Worm (Caenorhabditis elegans): ENCODE measurements around the gene T22B7.4.

The T22B7.4 gene

DNA sequence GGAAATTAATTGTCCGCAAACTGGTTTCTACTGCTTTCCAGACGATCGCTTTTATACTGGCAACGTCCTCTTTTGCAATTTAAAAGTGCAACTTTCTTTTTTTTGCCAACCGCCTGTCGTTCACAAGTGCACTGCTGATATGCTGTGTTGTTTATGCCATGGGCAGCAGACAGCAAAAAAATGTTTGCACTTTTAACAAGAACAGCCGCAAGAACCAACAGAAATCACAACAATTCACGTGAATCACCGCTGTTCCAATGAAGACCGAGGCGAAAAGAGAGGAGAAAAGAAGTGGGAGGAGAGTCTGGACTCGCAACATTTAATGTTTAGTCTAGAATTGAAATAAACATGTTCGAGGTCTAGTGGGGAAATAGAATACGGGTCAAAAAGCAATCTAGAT lies 12.6 kb upstream of the T22B7.4 start, which contains the start of gene T22B7.7 (continued):
- TF ChIP-seq ces-1 (GFP tag; optimal IDR thresholded peaks at IDR 0.05) (no peak), dpl-1 (GFP tag; optimal IDR thresholded peaks at IDR 0.05) (no peak), lin-1 (GFP tag; IDR thresholded peaks at IDR 0.05) (no peak), mxl-2 (GFP tag; conservative IDR thresholded peaks at IDR 0.05) (peak; percentile 92), daf-16 (GFP tag; optimal IDR thresholded peaks at IDR 0.05) (peak in 1 of 2 experiments; percentile 97), daf-16 (tag; optimal IDR thresholded peaks at IDR 0.05) (peak; percentile 83), pqm-1 (tag; optimal IDR thresholded peaks at IDR 0.05) (peak; percentile 42), lin-13 (GFP tag; optimal IDR thresholded peaks at IDR 0.05) (peak; percentile 0)

DNA sequence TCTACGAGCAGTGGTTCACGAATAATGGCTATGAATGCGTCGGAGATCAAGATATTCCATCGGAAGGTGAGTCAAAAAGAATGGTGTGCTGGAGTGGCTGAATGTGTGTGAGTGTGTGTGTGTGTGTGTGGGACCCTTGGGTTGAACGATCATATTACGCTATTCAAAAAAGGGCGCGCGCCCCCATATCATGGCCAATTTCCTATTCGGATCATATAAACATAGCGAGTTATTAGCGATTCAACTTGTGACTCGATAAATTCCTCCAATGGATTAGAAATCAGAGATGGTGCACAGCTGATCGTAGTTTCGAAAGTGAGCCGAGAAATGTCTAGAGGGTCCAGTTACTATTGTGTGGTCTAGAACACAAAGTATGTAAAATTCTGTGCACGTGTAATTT lies 6.7 kb upstream of the T22B7.4 start, which contains the start of gene srv-7:
TSS of gene srv-7 (minus strand) at position 101 of the 400 bp plus-strand sequence.
- no peak for TF ChIP-seq jun-1 (tag; optimal IDR thresholded peaks at IDR 0.05)
- no peak for TF ChIP-seq cey-2 (tag; optimal IDR thresholded peaks at IDR 0.05; ENCODE audit: borderline replicate concordance, insufficient read depth)
- TF ChIP-seq egl-27 (tag; optimal IDR thresholded peaks at IDR 0.05), result no peak
- no peak for TF ChIP-seq tra-1 (GFP tag; IDR thresholded peaks at IDR 0.05)
- no peak for TF ChIP-seq zfp-2 (tag; optimal IDR thresholded peaks at IDR 0.05)
- no peak for TF ChIP-seq dmd-9 (GFP tag; IDR thresholded peaks at IDR 0.05)
- TF ChIP-seq nhr-10 (tag; optimal IDR thresholded peaks at IDR 0.05), result no peak
- TF ChIP-seq Y105C5A.15 (GFP tag; IDR thresholded peaks at IDR 0.05), result no peak
- no peak for TF ChIP-seq set-16 (GFP tag; IDR thresholded peaks at IDR 0.05)
- no peak for TF ChIP-seq rbr-2 (tag; optimal IDR thresholded peaks at IDR 0.05)
- no peak for TF ChIP-seq daf-19 (GFP tag; conservative IDR thresholded peaks at IDR 0.05)

DNA sequence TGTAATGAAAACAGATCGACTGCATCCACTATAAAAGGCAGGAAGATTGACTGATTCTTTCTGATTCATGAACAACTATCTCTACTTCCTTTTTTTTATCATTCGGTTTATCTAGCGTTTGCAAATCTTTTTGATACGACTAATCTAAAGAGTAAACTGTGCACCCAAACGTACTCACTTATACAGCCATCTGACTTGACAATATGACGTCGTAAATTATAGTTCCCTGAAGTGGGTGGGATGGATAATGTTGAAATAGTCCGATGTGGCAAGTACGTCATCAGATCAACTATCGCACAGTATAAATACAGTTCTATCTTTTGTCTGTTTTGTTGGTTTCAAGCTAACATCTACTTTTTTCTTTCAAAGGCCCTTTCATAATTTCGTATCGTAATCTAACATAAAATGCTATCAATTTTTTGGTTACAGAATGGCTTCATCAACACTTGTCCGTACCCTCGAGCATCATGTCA lies 5.8 kb upstream of the T22B7.4 start, which contains the start of gene T22B7.3:
TSS of gene T22B7.3 (plus strand) at position 423 of the 473 bp plus-strand sequence.
- TF ChIP-seq php-3 (GFP tag; IDR thresholded peaks at IDR 0.05) (0 out of 2 replicates have a peak, but pooled peaks have one; percentile 33), Y105C5A.15 (GFP tag; IDR thresholded peaks at IDR 0.05) (no peak), gei-8 (GFP tag; optimal IDR thresholded peaks at IDR 0.05) (no peak), spr-1 (tag; optimal IDR thresholded peaks at IDR 0.05) (no peak), ceh-28 (tag; optimal IDR thresholded peaks at IDR 0.05) (no peak), ZK546.5 (tag; optimal IDR thresholded peaks at IDR 0.05) (no peak), nhr-48 (tag; optimal IDR thresholded peaks at IDR 0.05) (peak; percentile 61), lin-38 (GFP tag; IDR thresholded peaks at IDR 0.05) (no peak), lsy-2 (tag; optimal IDR thresholded peaks at IDR 0.05) (no peak), mdl-1 (tag; optimal IDR thresholded peaks at IDR 0.05) (no peak), dpl-1 (GFP tag; optimal IDR thresholded peaks at IDR 0.05) (no peak), nhr-11 (tag; optimal IDR thresholded peaks at IDR 0.05) (no peak), F44E2.7 (GFP tag; IDR thresholded peaks at IDR 0.05) (no peak)

DNA sequence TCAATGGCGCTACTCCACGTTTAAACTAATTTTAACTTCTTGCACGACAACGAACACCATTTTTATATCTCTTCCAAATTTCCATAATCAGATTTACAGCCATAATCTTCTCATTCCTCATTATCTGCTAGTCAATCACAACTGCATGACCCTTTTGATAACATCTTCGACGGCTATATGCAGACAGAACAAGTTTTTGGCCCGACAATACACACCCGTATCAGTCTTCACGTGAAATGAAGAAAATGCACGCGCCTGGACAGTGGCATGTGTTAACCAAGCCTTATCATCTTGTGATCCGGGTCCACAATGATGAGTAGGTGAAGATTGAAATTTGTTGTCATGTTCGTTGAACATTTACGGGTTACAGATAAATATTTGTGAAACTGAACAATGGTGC lies 4.4 kb upstream of the T22B7.4 start:
- TF ChIP-seq nhr-48 (tag; optimal IDR thresholded peaks at IDR 0.05) (peak; percentile 76), unc-130 (GFP tag; optimal IDR thresholded peaks at IDR 0.05) (no peak), hlh-11 (tag; optimal IDR thresholded peaks at IDR 0.05) (peak; percentile 77), aha-1 (tag) (no peak), fkh-10 (GFP tag; optimal IDR thresholded peaks at IDR 0.05) (no peak), mdl-1 (tag; optimal IDR thresholded peaks at IDR 0.05) (peak; percentile 49 to 87), mxl-3 (GFP tag; optimal IDR thresholded peaks at IDR 0.05) (peak; percentile 87), dmd-6 (GFP tag; IDR thresholded peaks at IDR 0.05) (peak; percentile 44), unc-62 (GFP tag; optimal IDR thresholded peaks at IDR 0.05 in 1 of 2) (peak in 1 of 2 experiments; percentile 82), unc-62 (tag; optimal IDR thresholded peaks at IDR 0.05) (no peak), nhr-28 (tag; optimal IDR thresholded peaks at IDR 0.05) (peak; percentile 51), hlh-30 (tag; optimal IDR thresholded peaks at IDR 0.05; ENCODE audit: insufficient read depth) (peak; percentile 94)

All from whole organism, L4 larva.